Worm (Caenorhabditis elegans) whole organism, L4/young adult: ENCODE results near the gene ift-74.

Experiments used
- dao-5 ChIP-seq: sonication (generic microtip); optimal IDR thresholded peaks from 2 replicates; lab custom pipeline; 2016; ENCODE audit warnings: missing genotype, missing genetic modification characterization, moderate library complexity, missing compliant biosample characterization
- him-1 ChIP-seq: sonication (generic microtip); optimal IDR thresholded peaks from 2 replicates; lab custom pipeline; 2016; ENCODE audit warnings: missing genotype, missing genetic modification reagents, missing genetic modification characterization, missing compliant biosample characterization

- TF ChIP-seq him-1 = no peak
- no peak for TF ChIP-seq dao-5
These were observed 47.8 kb upstream of the ift-74 start for ce11 chrII:6631995-6632394.
